Fruit fly (Drosophila melanogaster): ENCODE data around the gene CG43255.

DNA sequence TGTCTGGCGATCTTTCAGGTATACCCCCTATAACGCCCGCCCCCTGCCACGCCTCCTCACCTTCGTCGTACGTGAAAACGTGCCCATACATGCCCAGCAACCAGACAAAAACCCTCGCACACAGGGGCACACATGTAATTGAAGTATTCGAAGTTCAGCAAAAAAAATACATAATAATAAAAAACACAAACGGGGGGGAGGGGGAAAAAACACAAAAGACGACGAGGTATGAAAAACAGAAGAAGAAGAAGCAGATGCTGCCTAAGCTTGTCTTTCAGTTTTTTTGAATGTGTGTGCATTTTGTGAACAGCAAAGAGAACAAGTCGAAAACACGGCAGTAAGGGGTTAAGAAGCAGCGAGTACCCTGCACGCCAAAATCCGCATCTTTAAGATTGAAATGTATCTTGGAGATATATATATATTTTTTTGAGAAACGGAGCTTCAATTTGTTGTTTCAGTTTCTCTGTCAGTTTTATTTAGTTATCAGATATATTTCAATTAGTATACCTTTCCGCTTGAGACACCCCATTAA lies 34.8 kb upstream of the CG43255 start:
- TF ChIP-seq kay (GFP tag; ENCODE audit: borderline replicate concordance) (no peak), CG7101 (tag; optimal IDR thresholded peaks at IDR 0.05) (no peak), CG11617 (GFP tag; optimal IDR thresholded peaks at IDR 0.05) (no peak), cnc (optimal IDR thresholded peaks at IDR 0.05) (no peak), CG5204 (GFP tag; optimal IDR thresholded peaks at IDR 0.05) (no peak), cic (GFP tag; optimal IDR thresholded peaks at IDR 0.05) (no peak), CG1620 (GFP tag; optimal IDR thresholded peaks at IDR 0.05) (no peak), Clk (GFP tag; optimal IDR thresholded peaks at IDR 0.05) (no peak), ovo (GFP tag; optimal IDR thresholded peaks at IDR 0.05) (no peak), toe (GFP tag; optimal IDR thresholded peaks at IDR 0.05) (no peak), CG12768 (GFP tag; optimal IDR thresholded peaks at IDR 0.05) (no peak), Crg-1 (GFP tag; optimal IDR thresholded peaks at IDR 0.05) (no peak), tj (GFP tag; optimal IDR thresholded peaks at IDR 0.05) (peak; percentile 89), bab1 (GFP tag; optimal IDR thresholded peaks at IDR 0.05) (peak; percentile 18)
